Fruit fly (Drosophila melanogaster) whole organism, embryonic: ENCODE results near the gene CG13457.

Experiments
- Ada2b ChIP-seq: fragments of 200-800 bp; sonication (Bioruptor generic); IDR thresholded peaks from 2 replicates; pipeline ENCODE4 v1.3.6; 2022; ENCODE audit warnings: missing biosample characterization, missing genetic modification characterization
- Atf3 ChIP-seq: fragments of 200-800 bp; sonication (Bioruptor generic); optimal IDR thresholded peaks from 3 replicates; lab custom pipeline; 2016; ENCODE audit warnings: missing biosample characterization, missing genetic modification characterization
- CG10274 ChIP-seq: fragments of 200-800 bp; sonication (Bioruptor generic); optimal IDR thresholded peaks from 3 replicates; lab custom pipeline; 2017; ENCODE audit warnings: missing biosample characterization, mild to moderate bottlenecking, missing genetic modification characterization
- CG11504 ChIP-seq: fragments of 200-800 bp; sonication (Bioruptor generic); optimal IDR thresholded peaks from 3 replicates; lab custom pipeline; 2019; ENCODE audit warnings: missing biosample characterization, mild to moderate bottlenecking, missing genetic modification characterization, moderate library complexity
- CG12071 ChIP-seq: fragments of 200-800 bp; sonication (Bioruptor generic); optimal IDR thresholded peaks from 3 replicates; lab custom pipeline; 2018; ENCODE audit warnings: missing biosample characterization, mild to moderate bottlenecking, missing genetic modification characterization
- CG1233 ChIP-seq: fragments of 200-800 bp; sonication (Bioruptor generic); optimal IDR thresholded peaks from 4 replicates; lab custom pipeline; 2018; ENCODE audit warnings: missing biosample characterization, mild to moderate bottlenecking, missing genetic modification characterization
- CG12391 ChIP-seq: fragments of 200-800 bp; sonication (Bioruptor generic); optimal IDR thresholded peaks from 3 replicates; lab custom pipeline; 2018; ENCODE audit warnings: missing biosample characterization, mild to moderate bottlenecking, missing genetic modification characterization, moderate library complexity
- CG12659 ChIP-seq: fragments of 200-800 bp; sonication (Bioruptor generic); optimal IDR thresholded peaks from 3 replicates; lab custom pipeline; 2017; ENCODE audit warnings: mild to moderate bottlenecking, missing biosample characterization, missing genetic modification reagents, missing genetic modification characterization
- CG17328 ChIP-seq: fragments of 200-800 bp; sonication (Bioruptor generic); IDR thresholded peaks from 2 replicates; pipeline ENCODE4 v1.3.6; 2022; ENCODE audit warnings: missing biosample characterization, missing genetic modification characterization
- CG17829 ChIP-seq: fragments of 200-800 bp; optimal IDR thresholded peaks from 2 replicates; lab custom pipeline; 2019; ENCODE audit warnings: missing biosample characterization, mild to moderate bottlenecking, missing genetic modification characterization, moderate library complexity
- CG1832 ChIP-seq: fragments of 200-800 bp; sonication (Bioruptor generic); optimal IDR thresholded peaks from 2 replicates; lab custom pipeline; 2017; ENCODE audit warnings: missing biosample characterization, mild to moderate bottlenecking, missing genetic modification characterization, inconsistent platforms
- CG2129 ChIP-seq: fragments of 200-800 bp; sonication (Bioruptor generic); IDR thresholded peaks from 2 replicates; pipeline ENCODE4 v1.3.6; 2022; ENCODE audit warnings: missing biosample characterization, missing genetic modification characterization; ENCODE audit not compliant: partially characterized antibody
- CG2678 ChIP-seq: fragments of 200-800 bp; sonication (Bioruptor generic); optimal IDR thresholded peaks from 3 replicates; lab custom pipeline; 2019; ENCODE audit warnings: missing biosample characterization, mild to moderate bottlenecking, missing genetic modification characterization, moderate library complexity
- CG32532 ChIP-seq: fragments of 200-800 bp; sonication (Bioruptor generic); IDR thresholded peaks from 2 replicates; pipeline ENCODE4 v1.3.6; 2022; ENCODE audit warnings: missing biosample characterization, missing genetic modification characterization
- CG32767 ChIP-seq: fragments of 200-800 bp; sonication (Bioruptor generic); IDR thresholded peaks from 2 replicates; pipeline ENCODE4 v1.3.6; 2022; ENCODE audit warnings: missing biosample characterization, missing genetic modification characterization
- CG42726 ChIP-seq: fragments of 200-800 bp; sonication (Bioruptor generic); IDR thresholded peaks from 2 replicates; pipeline ENCODE4 v1.3.6; 2022; ENCODE audit warnings: missing biosample characterization, missing genetic modification characterization; ENCODE audit not compliant: partially characterized antibody
- CG8388 ChIP-seq: fragments of 200-800 bp; sonication (Bioruptor generic); optimal IDR thresholded peaks from 2 replicates; lab custom pipeline; 2019; ENCODE audit warnings: missing biosample characterization, mild to moderate bottlenecking, missing genetic modification characterization, moderate library complexity
- CG9817 ChIP-seq: fragments of 200-800 bp; sonication (Bioruptor generic); optimal IDR thresholded peaks from 2 replicates; lab custom pipeline; 2018; ENCODE audit warnings: missing biosample characterization, mild to moderate bottlenecking, missing genetic modification characterization, moderate library complexity
- D19A ChIP-seq: fragments of 200-800 bp; optimal IDR thresholded peaks from 3 replicates; lab custom pipeline; 2019; ENCODE audit warnings: missing biosample characterization, mild to moderate bottlenecking, missing genetic modification characterization, moderate library complexity
- Dfd ChIP-seq, 2 experiments: fragments of >200 bp; optimal IDR thresholded peaks; 2 replicates each; lab custom pipeline; 2017; ENCODE audit warnings: missing biosample characterization in 2 of 2, missing genetic modification characterization in 2 of 2
- HmgD ChIP-seq: fragments of 200-800 bp; sonication (Bioruptor generic); optimal IDR thresholded peaks from 3 replicates; lab custom pipeline; 2016; ENCODE audit warnings: missing biosample characterization, missing genetic modification characterization
- Hmx ChIP-seq: fragments of 200-800 bp; sonication (Bioruptor generic); optimal IDR thresholded peaks from 2 replicates; lab custom pipeline; 2016; ENCODE audit warnings: missing biosample characterization, missing genetic modification characterization
- Hr3 ChIP-seq: fragments of 200-800 bp; sonication (Bioruptor generic); optimal IDR thresholded peaks from 3 replicates; lab custom pipeline; 2016; ENCODE audit warnings: missing biosample characterization, missing genetic modification characterization
- Nf-YB ChIP-seq: fragments of 200-800 bp; sonication (Bioruptor generic); optimal IDR thresholded peaks from 3 replicates; lab custom pipeline; 2019; ENCODE audit warnings: missing biosample characterization, mild to moderate bottlenecking, missing genetic modification characterization, moderate library complexity
- Optix ChIP-seq: fragments of 200-800 bp; sonication (Bioruptor generic); IDR thresholded peaks from 3 replicates; pipeline ENCODE4 v1.3.6; 2022; ENCODE audit warnings: missing biosample characterization, missing genetic modification characterization
- Pdp1 ChIP-seq, 2 experiments: fragments of 200-800 bp; sonication (Bioruptor generic); optimal IDR thresholded peaks; 3 replicates each; lab custom pipeline; 2016; ENCODE audit warnings: missing biosample characterization in 2 of 2, missing genetic modification characterization in 2 of 2, mild to moderate bottlenecking in 1 of 2, moderate library complexity in 1 of 2
- TFAM ChIP-seq: fragments of 200-800 bp; sonication (Bioruptor generic); optimal IDR thresholded peaks from 2 replicates; lab custom pipeline; 2017; ENCODE audit warnings: missing biosample characterization, missing genetic modification characterization, inconsistent platforms
- Trl ChIP-seq, 3 experiments: fragments of >200 bp in 2 of 3; fragments of 200-800 bp in 1 of 3; sonication (Bioruptor generic) in 1 of 3; optimal IDR thresholded peaks; 2 replicates in 1 of 3; 3 replicates in 2 of 3; lab custom pipeline; 2016 to 2017; ENCODE audit warnings: missing biosample characterization in 1 of 3, missing genetic modification characterization in 1 of 3
- ara ChIP-seq: fragments of 200-800 bp; sonication (Bioruptor generic); IDR thresholded peaks from 2 replicates; pipeline ENCODE4 v1.3.6; 2022; ENCODE audit warnings: missing biosample characterization, missing genetic modification characterization
- ase ChIP-seq: fragments of 200-800 bp; sonication (Bioruptor generic); IDR thresholded peaks from 3 replicates; pipeline ENCODE4 v1.3.6; 2022; ENCODE audit warnings: missing biosample characterization, missing genetic modification characterization
- ci ChIP-seq: fragments of 200-800 bp; sonication (Bioruptor generic); IDR thresholded peaks from 3 replicates; pipeline ENCODE4 v1.3.6; 2022; ENCODE audit warnings: missing biosample characterization, missing genetic modification characterization
- croc ChIP-seq: fragments of 200-800 bp; sonication (Bioruptor generic); conservative IDR thresholded peaks from 3 replicates; pipeline ENCODE4 v1.3.6; 2022; ENCODE audit warnings: missing biosample characterization, missing genetic modification characterization
- disco-r ChIP-seq: fragments of 200-800 bp; sonication (Bioruptor generic); optimal IDR thresholded peaks from 2 replicates; lab custom pipeline; 2016; ENCODE audit warnings: missing biosample characterization, missing genetic modification characterization
- dm ChIP-seq: fragments of 200-800 bp; sonication (Bioruptor generic); optimal IDR thresholded peaks from 3 replicates; lab custom pipeline; 2016; ENCODE audit warnings: missing biosample characterization, missing genetic modification characterization
- gcm ChIP-seq: fragments of 200-800 bp; sonication (Bioruptor generic); optimal IDR thresholded peaks from 2 replicates; lab custom pipeline; 2019; ENCODE audit warnings: missing biosample characterization, mild to moderate bottlenecking, missing genetic modification characterization, moderate library complexity
- hkb ChIP-seq, 2 experiments: fragments of 200-800 bp in 1 of 2; fragments of >200 bp in 1 of 2; sonication (Bioruptor generic) in 1 of 2; IDR thresholded peaks in 1 of 2; optimal IDR thresholded peaks in 1 of 2; 2 replicates each; pipeline versions ENCODE4 v1.3.6 to Lab custom; 2017 to 2022; ENCODE audit warnings: missing biosample characterization in 1 of 2, missing genetic modification characterization in 1 of 2
- knrl ChIP-seq: fragments of 200-800 bp; sonication (Bioruptor generic); IDR thresholded peaks from 3 replicates; pipeline ENCODE4 v1.3.6; 2022; ENCODE audit warnings: missing biosample characterization, missing genetic modification characterization; ENCODE audit not compliant: partially characterized antibody
- nerfin-1 ChIP-seq: fragments of 200-800 bp; sonication (Bioruptor generic); optimal IDR thresholded peaks from 3 replicates; lab custom pipeline; 2019; ENCODE audit warnings: missing biosample characterization, mild to moderate bottlenecking, missing genetic modification characterization, moderate library complexity
- ranshi ChIP-seq: fragments of 200-800 bp; sonication (Bioruptor generic); IDR thresholded peaks from 2 replicates; pipeline ENCODE4 v1.3.6; 2022; ENCODE audit warnings: missing biosample characterization, missing genetic modification characterization
- shn ChIP-seq: fragments of 200-800 bp; sonication (Bioruptor generic); optimal IDR thresholded peaks from 3 replicates; lab custom pipeline; 2016; ENCODE audit warnings: missing biosample characterization, missing genetic modification characterization
- slbo ChIP-seq: fragments of 200-800 bp; sonication (Bioruptor generic); IDR thresholded peaks from 2 replicates; pipeline ENCODE4 v1.3.6; 2022; ENCODE audit warnings: missing biosample characterization, missing genetic modification characterization
- sug ChIP-seq: fragments of 200-800 bp; optimal IDR thresholded peaks from 2 replicates; lab custom pipeline; 2019; ENCODE audit warnings: missing biosample characterization, mild to moderate bottlenecking, missing genetic modification characterization, moderate library complexity
- unpg ChIP-seq: fragments of 200-800 bp; sonication (Bioruptor generic); optimal IDR thresholded peaks from 3 replicates; lab custom pipeline; 2018; ENCODE audit warnings: missing biosample characterization, mild to moderate bottlenecking, missing genetic modification characterization, moderate library complexity
- wek ChIP-seq: fragments of 200-800 bp; sonication (Bioruptor generic); optimal IDR thresholded peaks from 3 replicates; lab custom pipeline; 2018; ENCODE audit warnings: missing biosample characterization, mild to moderate bottlenecking, missing genetic modification characterization, moderate library complexity
- z ChIP-seq: fragments of 200-800 bp; sonication (Bioruptor generic); IDR thresholded peaks from 3 replicates; pipeline ENCODE4 v1.3.6; 2022; ENCODE audit warnings: missing biosample characterization, missing genetic modification characterization
- zen ChIP-seq: fragments of 200-800 bp; sonication (Bioruptor generic); optimal IDR thresholded peaks from 3 replicates; lab custom pipeline; 2018; ENCODE audit warnings: missing biosample characterization, mild to moderate bottlenecking, missing genetic modification characterization, moderate library complexity
- zen2 ChIP-seq: fragments of 200-800 bp; sonication (Bioruptor generic); IDR thresholded peaks from 3 replicates; pipeline ENCODE4 v1.3.6; 2022; ENCODE audit warnings: missing biosample characterization, missing genetic modification characterization; ENCODE audit not compliant: partially characterized antibody

The CG13457 gene

DNA sequence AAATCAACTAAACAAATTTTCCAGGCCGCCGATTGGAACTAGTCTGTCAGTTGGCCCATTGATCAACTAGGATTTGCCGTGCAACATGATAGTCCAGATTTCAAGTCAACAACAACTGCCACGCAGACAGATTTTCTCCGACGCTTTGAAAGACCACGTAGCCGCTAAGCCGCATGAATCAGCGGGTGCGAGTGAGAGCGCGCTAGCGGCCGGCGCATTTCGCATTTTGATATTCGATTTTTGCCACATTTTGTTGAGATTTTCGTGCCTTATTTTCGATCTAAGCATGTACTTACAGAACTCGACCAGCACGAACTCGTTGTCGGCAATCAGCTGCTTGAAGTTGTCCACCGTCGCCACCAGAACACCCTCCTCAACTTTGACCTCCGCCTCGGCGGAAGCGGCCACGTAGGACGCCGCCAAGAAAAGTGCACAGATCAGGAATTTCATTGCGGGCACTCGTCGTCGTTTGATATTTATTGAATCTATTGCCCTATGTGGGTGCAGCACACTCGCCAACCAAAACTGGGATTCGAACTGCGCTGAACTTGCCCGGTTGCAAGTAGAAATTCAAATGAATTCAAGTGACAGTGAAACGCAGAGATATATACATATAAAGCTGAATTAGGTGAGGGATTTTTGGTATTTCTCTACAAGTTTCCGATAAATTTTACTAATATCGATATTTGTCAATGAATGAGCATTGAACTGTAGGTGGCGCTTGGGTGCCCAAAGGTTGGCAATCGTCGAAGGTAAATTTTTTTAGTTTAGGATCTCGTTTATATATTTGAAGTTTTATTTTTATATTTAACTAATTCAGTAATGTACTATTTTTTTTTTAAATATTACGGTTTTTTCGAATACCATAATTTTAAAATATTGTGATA is 11.1 kb upstream of the CG13457 start, which contains the start of gene Pdi (continued):
- TF ChIP-seq CG2678 (tag; lab: Kevin White, UChicago): peak; percentile 21
- TF ChIP-seq D19A (tag; lab: Kevin White, UChicago): peak; percentile 45
- 0 out of 2 replicates have a peak, but pooled peaks have one; percentile 45 for TF ChIP-seq ranshi (GFP tag; lab: Robert Waterston, UW)
- TF ChIP-seq CG11504 (tag; lab: Kevin White, UChicago): peak; percentile 50
- TF ChIP-seq Hmx (GFP tag; lab: Kevin White, UChicago): no peak
- TF ChIP-seq slbo (GFP tag; lab: Robert Waterston, UW): no peak
- no peak for TF ChIP-seq Atf3
- peak; percentile 12 for TF ChIP-seq Nf-YB (GFP tag; lab: Kevin White, UChicago)
- no peak for TF ChIP-seq CG1233 (GFP tag; lab: Kevin White, UChicago)
- no peak for TF ChIP-seq Ada2b (GFP tag; lab: Robert Waterston, UW)
- TF ChIP-seq CG1832 (GFP tag; lab: Kevin White, UChicago): peak; percentile 71
- no peak for TF ChIP-seq CG12071
- no peak for TF ChIP-seq CG9817 (tag; lab: Kevin White, UChicago)
- peak; percentile 70 for TF ChIP-seq CG42726 (GFP tag; lab: Robert Waterston, UW)
- TF ChIP-seq knrl (GFP tag; lab: Robert Waterston, UW): peak; percentile 79
- peak; percentile 45 for TF ChIP-seq CG32532 (GFP tag; lab: Robert Waterston, UW)
- peak; percentile 19 for TF ChIP-seq zen (tag; lab: Kevin White, UChicago)
- TF ChIP-seq CG17829 (tag; lab: Kevin White, UChicago): peak; percentile 62
- TF ChIP-seq shn (GFP tag; lab: Kevin White, UChicago): peak; percentile 41
- TF ChIP-seq ara (GFP tag; lab: Robert Waterston, UW): no peak
- peak; percentile 49 for TF ChIP-seq CG12391
- no peak for TF ChIP-seq Dfd (GFP tag; optimal IDR thresholded peaks at IDR 0.05; lab: Kevin White, UChicago)
- peak; percentile 33 for TF ChIP-seq dm (GFP tag; lab: Kevin White, UChicago)
- TF ChIP-seq CG12659 (GFP tag; lab: Kevin White, UChicago): peak; percentile 81
- TF ChIP-seq CG2129 (GFP tag; lab: Robert Waterston, UW): peak; percentile 22; the same call in 1 of the 2 replicates
- no peak for TF ChIP-seq Optix (GFP tag; lab: Robert Waterston, UW)
- no peak for TF ChIP-seq TFAM
- TF ChIP-seq gcm (GFP tag; lab: Kevin White, UChicago): no peak
- no peak for TF ChIP-seq hkb (optimal IDR thresholded peaks at IDR 0.05; lab: Kevin White, UChicago)
- 0 out of 2 replicates have a peak, but pooled peaks have one; percentile 18 for TF ChIP-seq hkb (GFP tag; IDR thresholded peaks at IDR 0.05; lab: Robert Waterston, UW)
- TF ChIP-seq CG10274 (GFP tag; lab: Kevin White, UChicago): no peak
- peak; percentile 68; the same call in 1 of the 3 replicates for TF ChIP-seq ci (GFP tag; lab: Robert Waterston, UW)
- peak; percentile 41 for TF ChIP-seq nerfin-1 (tag; lab: Kevin White, UChicago)
- no peak for TF ChIP-seq ase
- TF ChIP-seq unpg: peak; percentile 30
- TF ChIP-seq z: no peak
- TF ChIP-seq Pdp1 (GFP tag; optimal IDR thresholded peaks at IDR 0.05; lab: Kevin White, UChicago): peak in 1 of 2 experiments; percentile 50
- no peak for TF ChIP-seq CG17328 (GFP tag; lab: Robert Waterston, UW)
- peak; percentile 70 for TF ChIP-seq CG32767 (GFP tag; lab: Robert Waterston, UW)
- TF ChIP-seq wek (GFP tag; lab: Kevin White, UChicago): peak; percentile 59
- peak; percentile 66 for TF ChIP-seq HmgD (GFP tag; lab: Kevin White, UChicago)
- TF ChIP-seq Trl (optimal IDR thresholded peaks at IDR 0.05; lab: Kevin White, UChicago): peak in 1 of 2 experiments; percentile 55
- no peak for TF ChIP-seq Trl (GFP tag; optimal IDR thresholded peaks at IDR 0.05; lab: Kevin White, UChicago)
- no peak for TF ChIP-seq croc (GFP tag; lab: Robert Waterston, UW)
- peak; percentile 9 for TF ChIP-seq Hr3 (GFP tag; lab: Kevin White, UChicago)
- TF ChIP-seq zen2 (GFP tag; lab: Robert Waterston, UW): no peak
- no peak for TF ChIP-seq disco-r (GFP tag; lab: Kevin White, UChicago)
- TF ChIP-seq sug (tag; lab: Kevin White, UChicago): peak; percentile 50
- TF ChIP-seq CG8388: peak; percentile 12
